Fruit fly (Drosophila melanogaster) whole organism, embryonic: ENCODE results near the gene CG18788.
A peak's percentile ranks its signal among the peaks of the same experiment; 100 is the strongest.

ENCODE experiments used
- Aef1 ChIP-seq: fragments of 200-800 bp; sonication (Bioruptor generic); IDR thresholded peaks from 3 replicates; pipeline ENCODE4 v1.3.6; 2022; ENCODE audit warnings: missing biosample characterization, missing genetic modification characterization
- CG17568 ChIP-seq: fragments of 200-800 bp; sonication (Bioruptor generic); optimal IDR thresholded peaks from 2 replicates; lab custom pipeline; 2018; ENCODE audit warnings: missing biosample characterization, mild to moderate bottlenecking, missing genetic modification characterization, moderate library complexity
- CG6765 ChIP-seq: fragments of 200-800 bp; sonication (Bioruptor generic); optimal IDR thresholded peaks from 3 replicates; lab custom pipeline; 2017; ENCODE audit warnings: missing biosample characterization, mild to moderate bottlenecking, missing genetic modification characterization
- Doc2 ChIP-seq: fragments of 200-800 bp; sonication (Bioruptor generic); IDR thresholded peaks from 2 replicates; pipeline ENCODE4 v1.3.6; 2022; ENCODE audit warnings: missing biosample characterization, missing genetic modification characterization
- HLH54F ChIP-seq: fragments of 200-800 bp; sonication (Bioruptor generic); optimal IDR thresholded peaks from 3 replicates; lab custom pipeline; 2016; ENCODE audit warnings: missing biosample characterization, missing genetic modification characterization
- fd96Cb ChIP-seq: fragments of 200-800 bp; sonication (Bioruptor generic); optimal IDR thresholded peaks from 2 replicates; lab custom pipeline; 2018; ENCODE audit warnings: missing biosample characterization, mild to moderate bottlenecking, missing genetic modification characterization, moderate library complexity
- phol ChIP-seq: fragments of 200-800 bp; sonication (Bioruptor generic); optimal IDR thresholded peaks from 3 replicates; lab custom pipeline; 2018; ENCODE audit warnings: missing biosample characterization, mild to moderate bottlenecking, missing genetic modification characterization, moderate library complexity

DNA sequence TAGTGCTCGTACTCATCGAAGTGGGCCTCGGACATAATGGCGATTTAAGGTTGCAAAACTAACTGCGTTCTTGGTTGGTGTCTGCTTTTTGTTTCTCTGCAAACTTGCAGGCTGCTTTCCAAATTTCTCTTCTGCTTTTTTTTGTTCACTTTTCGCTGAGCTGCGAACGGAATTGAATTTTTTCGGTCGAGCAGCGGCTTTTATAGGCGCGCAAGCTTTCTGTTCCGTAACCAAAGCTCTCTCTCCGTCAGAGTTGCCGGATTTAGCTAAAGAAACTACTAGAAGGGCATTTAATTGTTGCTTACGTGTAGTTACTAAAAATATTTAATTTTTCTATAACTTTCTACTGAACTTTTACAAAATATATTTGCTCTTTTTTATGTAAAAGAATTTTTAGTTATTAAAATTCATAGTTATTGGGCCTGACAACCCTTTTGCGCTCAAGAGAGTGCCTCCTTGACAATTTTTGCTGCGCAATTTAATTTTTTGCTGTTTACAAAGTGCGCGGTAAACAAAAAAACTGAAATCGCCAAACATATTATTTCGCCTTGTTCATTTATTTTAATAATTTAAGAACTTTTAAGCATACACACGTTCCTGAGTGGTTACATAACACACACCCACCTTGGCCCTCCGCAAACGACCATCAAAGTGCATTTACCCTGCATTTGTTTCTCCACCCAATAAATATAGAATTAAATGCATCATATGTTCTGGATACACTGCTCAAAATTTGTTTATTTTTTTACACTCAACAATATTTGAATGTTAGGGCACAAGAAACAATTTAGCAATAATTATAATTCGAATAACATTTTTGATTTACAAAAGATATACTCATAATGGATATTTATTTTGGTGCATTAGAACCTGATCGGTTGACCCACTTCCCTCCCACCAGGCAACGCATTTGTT, 12.2 kb downstream of the CG18788 start, which contains the start of gene CG6770:
- peak; percentile 89 for TF ChIP-seq CG6765
- TF ChIP-seq CG17568, result peak; percentile 84
- peak; percentile 52 for TF ChIP-seq phol (tag; lab: Kevin White, UChicago)
- TF ChIP-seq fd96Cb, result peak; percentile 51
- TF ChIP-seq Aef1 (GFP tag; lab: Robert Waterston, UW), result peak; percentile 74
- TF ChIP-seq HLH54F (GFP tag; lab: Kevin White, UChicago), result peak; percentile 39
- TF ChIP-seq Doc2 (GFP tag; lab: Robert Waterston, UW), result no peak
